Fruit fly (Drosophila melanogaster): Measurements from ENCODE around the gene tos.

The tos gene

dm6 chr2L:18653328-18653675 lies 28.6 kb downstream of the tos start (continued):
- peak; percentile 71; the same call in 2 of the 3 replicates for TF ChIP-seq CG11456 (GFP tag; IDR thresholded peaks at IDR 0.05)
- TF ChIP-seq Nf-YB (GFP tag; optimal IDR thresholded peaks at IDR 0.05), result peak; percentile 3
- peak; percentile 22 for TF ChIP-seq ERR (GFP tag; optimal IDR thresholded peaks at IDR 0.05)
- TF ChIP-seq lab (GFP tag; optimal IDR thresholded peaks at IDR 0.05), result peak; percentile 79
- peak; percentile 70 for TF ChIP-seq tgo (GFP tag; IDR thresholded peaks at IDR 0.05)
- peak; percentile 78; the same call in 1 of the 3 replicates for TF ChIP-seq CG2199 (GFP tag; IDR thresholded peaks at IDR 0.05)
- TF ChIP-seq CoRest (tag; optimal IDR thresholded peaks at IDR 0.05), result peak; percentile 74
- TF ChIP-seq esg (GFP tag; conservative IDR thresholded peaks at IDR 0.05), result peak; percentile 64
- TF ChIP-seq CG17328 (GFP tag; IDR thresholded peaks at IDR 0.05), result peak; percentile 76
- TF ChIP-seq Doc3 (GFP tag; IDR thresholded peaks at IDR 0.05; ENCODE audit: partially characterized antibody), result no peak
- peak; percentile 56 for TF ChIP-seq CG6813 (GFP tag; optimal IDR thresholded peaks at IDR 0.05)
- no peak for TF ChIP-seq CG6854 (GFP tag; optimal IDR thresholded peaks at IDR 0.05)
- peak; percentile 56; the same call in 1 of the 2 replicates for TF ChIP-seq sens-2 (GFP tag; IDR thresholded peaks at IDR 0.05)
- TF ChIP-seq Hr39 (optimal IDR thresholded peaks at IDR 0.05), result no peak
- TF ChIP-seq CG9817 (tag; optimal IDR thresholded peaks at IDR 0.05), result no peak
- no peak for TF ChIP-seq gfzf (GFP tag; optimal IDR thresholded peaks at IDR 0.05)
- TF ChIP-seq pb (GFP tag; optimal IDR thresholded peaks at IDR 0.05), result peak; percentile 40
- TF ChIP-seq kay (GFP tag; optimal IDR thresholded peaks at IDR 0.05), result peak; percentile 59
- TF ChIP-seq CG14050 (GFP tag; IDR thresholded peaks at IDR 0.05), result 0 out of 3 replicates have a peak, but pooled peaks have one; percentile 13
- TF ChIP-seq lilli (GFP tag; optimal IDR thresholded peaks at IDR 0.05), result peak; percentile 47
- TF ChIP-seq sr (GFP tag; IDR thresholded peaks at IDR 0.05), result no peak
- TF ChIP-seq inv (GFP tag; IDR thresholded peaks at IDR 0.05; ENCODE audit: partially characterized antibody), result no peak
- TF ChIP-seq Dad (GFP tag; optimal IDR thresholded peaks at IDR 0.05), result peak; percentile 65
- TF ChIP-seq Dp (GFP tag; optimal IDR thresholded peaks at IDR 0.05), result no peak
- peak; percentile 97 for TF ChIP-seq Ets65A (GFP tag)
- peak; percentile 51 for TF ChIP-seq CG12071 (GFP tag; optimal IDR thresholded peaks at IDR 0.05)
- no peak for TF ChIP-seq CG15073 (GFP tag; optimal IDR thresholded peaks at IDR 0.05)
- TF ChIP-seq sens (GFP tag), result peak; percentile 98
- TF ChIP-seq CG1529 (GFP tag; optimal IDR thresholded peaks at IDR 0.05), result no peak
- peak; percentile 12 for TF ChIP-seq CG10209 (GFP tag; optimal IDR thresholded peaks at IDR 0.05)
- TF ChIP-seq GATAe (GFP tag; conservative IDR thresholded peaks at IDR 0.05), result no peak
- peak; percentile 76 for TF ChIP-seq Awh (GFP tag; IDR thresholded peaks at IDR 0.05)
- peak; percentile 52 for TF ChIP-seq Neu2 (GFP tag; optimal IDR thresholded peaks at IDR 0.05; ENCODE audit: borderline replicate concordance)
- peak; percentile 36; the same call in 1 of the 3 replicates for TF ChIP-seq CG7357 (GFP tag; IDR thresholded peaks at IDR 0.05)
- peak; percentile 2 for TF ChIP-seq run (tag; optimal IDR thresholded peaks at IDR 0.05)
- no peak for TF ChIP-seq HLHmδ (GFP tag; optimal IDR thresholded peaks at IDR 0.05)
- TF ChIP-seq CG8944 (GFP tag; optimal IDR thresholded peaks at IDR 0.05), result peak; percentile 27
- no peak for TF ChIP-seq Aef1 (GFP tag; IDR thresholded peaks at IDR 0.05)
- no peak for TF ChIP-seq cas (GFP tag; IDR thresholded peaks at IDR 0.05)
- peak; percentile 47 for TF ChIP-seq CG6272 (GFP tag; IDR thresholded peaks at IDR 0.05)
- peak; percentile 18 for TF ChIP-seq Fer1 (GFP tag; optimal IDR thresholded peaks at IDR 0.05)
- TF ChIP-seq CG2678 (tag; optimal IDR thresholded peaks at IDR 0.05), result peak; percentile 84
- peak; percentile 85 for TF ChIP-seq zen (tag; optimal IDR thresholded peaks at IDR 0.05)
- no peak for TF ChIP-seq Jarid2 (GFP tag; optimal IDR thresholded peaks at IDR 0.05)
- TF ChIP-seq sqz (GFP tag; optimal IDR thresholded peaks at IDR 0.05), result peak; percentile 52
- peak; percentile 75; the same call in 2 of the 3 replicates for TF ChIP-seq otp (GFP tag; IDR thresholded peaks at IDR 0.05)
- TF ChIP-seq lov (optimal IDR thresholded peaks at IDR 0.05), result no peak
- TF ChIP-seq lov (GFP tag; IDR thresholded peaks at IDR 0.05), result peak; percentile 94
- peak; percentile 66 for TF ChIP-seq gem (tag; optimal IDR thresholded peaks at IDR 0.05)
- TF ChIP-seq amos (GFP tag; IDR thresholded peaks at IDR 0.05; ENCODE audit: partially characterized antibody), result no peak
- no peak for TF ChIP-seq sima (GFP tag; optimal IDR thresholded peaks at IDR 0.05)
- no peak for TF ChIP-seq fd3F (GFP tag; optimal IDR thresholded peaks at IDR 0.05)

Data from whole organism, embryonic.